Fruit fly (Drosophila melanogaster) whole organism, embryonic: ENCODE results near the gene CG8372.

Source experiments
- CG34422 ChIP-seq: fragments of 200-800 bp; sonication (Bioruptor generic); IDR thresholded peaks from 3 replicates; pipeline ENCODE4 v1.3.6; 2022; ENCODE audit warnings: missing biosample characterization, missing genetic modification characterization
- Rfx ChIP-seq: fragments of 200-800 bp; sonication (Bioruptor generic); IDR thresholded peaks from 2 replicates; pipeline ENCODE4 v1.3.6; 2022; ENCODE audit warnings: missing biosample characterization, missing genetic modification characterization

DNA sequence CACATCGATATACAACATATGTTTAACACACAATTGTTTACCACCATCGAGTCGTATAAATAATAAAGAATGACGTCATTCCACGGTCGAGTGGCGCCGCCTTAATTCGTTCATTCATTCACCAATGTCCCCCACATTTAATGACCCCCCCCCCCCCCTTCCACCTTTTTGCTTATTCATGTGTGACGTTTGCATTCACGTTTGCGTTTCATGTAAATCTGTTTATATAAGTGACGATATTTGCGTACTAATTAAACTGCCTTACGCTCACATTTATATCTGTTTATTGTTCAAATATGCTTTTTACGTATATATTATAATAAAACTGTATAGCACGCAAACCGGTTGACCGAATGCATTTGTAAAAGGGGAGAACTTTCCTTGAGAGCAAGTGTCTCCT is 20.9 kb upstream of the CG8372 start:
- no peak for TF ChIP-seq Rfx (GFP tag; lab: Robert Waterston, UW)
- TF ChIP-seq CG34422 (GFP tag; lab: Robert Waterston, UW), result no peak
